Worm (Caenorhabditis elegans) whole organism, young adult: ENCODE results near the gene dlat-2.

ENCODE experiments used
- C17E4.6 ChIP-seq: fragments of 200-800 bp; sonication (Bioruptor generic); IDR thresholded peaks from 2 replicates; pipeline ENCODE4 v1.3.6; 2022; ENCODE audit warnings: missing genetic modification reagents, missing genetic modification characterization, missing compliant biosample characterization
- K11D2.4 ChIP-seq: fragments of 200-800 bp; sonication (Bioruptor generic); IDR thresholded peaks from 2 replicates; pipeline ENCODE4 v1.3.6; 2022; ENCODE audit warnings: missing genetic modification reagents, missing genetic modification characterization, missing compliant biosample characterization
- efl-1 ChIP-seq: fragments of 150-350 bp; optimal IDR thresholded peaks from 2 replicates; lab custom pipeline; 2014; ENCODE audit warnings: missing biosample characterization, missing genetic modification reagents, missing genetic modification characterization
- madf-3 ChIP-seq: fragments of 200-800 bp; sonication (Bioruptor generic); IDR thresholded peaks from 2 replicates; pipeline ENCODE4 v1.3.6; 2022; ENCODE audit warnings: missing genetic modification reagents, missing genetic modification characterization, missing compliant biosample characterization
- nfya-1 ChIP-seq: sonication (generic microtip); optimal IDR thresholded peaks from 2 replicates; lab custom pipeline; 2017; ENCODE audit warnings: antibody characterized with exemption, missing compliant biosample characterization, missing genetic modification characterization, borderline replicate concordance; ENCODE audit not compliant: insufficient read depth
- sea-2 ChIP-seq: fragments of 200-800 bp; sonication (Bioruptor generic); IDR thresholded peaks from 2 replicates; pipeline ENCODE4 v1.3.6; 2022; ENCODE audit warnings: missing genetic modification characterization, missing compliant biosample characterization
- zim-3 ChIP-seq: sonication (generic microtip); optimal IDR thresholded peaks from 2 replicates; lab custom pipeline; 2017; ENCODE audit warnings: mild to moderate bottlenecking, missing genetic modification characterization, moderate library complexity, missing compliant biosample characterization

- TF ChIP-seq sea-2 (GFP tag; lab: Robert Waterston, UW): no peak
- no peak for TF ChIP-seq K11D2.4 (GFP tag; lab: Robert Waterston, UW)
- TF ChIP-seq madf-3 (GFP tag; lab: Robert Waterston, UW): no peak
- no peak for TF ChIP-seq zim-3 (tag; lab: Kevin White, UChicago)
- TF ChIP-seq nfya-1 (tag; lab: Kevin White, UChicago): no peak
- no peak for TF ChIP-seq C17E4.6 (GFP tag; lab: Robert Waterston, UW)
- no peak for TF ChIP-seq efl-1 (GFP tag; lab: Kevin White, UChicago)
Observed at ce11 chrIV:17405530-17405929, 25.1 kb downstream of the dlat-2 start, which contains the start of gene pmp-4.
